Worm (Caenorhabditis elegans) whole organism, L2 larva: ENCODE measurements around the gene H14N18.4.
A peak's percentile ranks its signal among the peaks of the same experiment; 100 is the strongest.

Source experiments
- F13H6.1 ChIP-seq: sonication (generic microtip); optimal IDR thresholded peaks from 2 replicates; lab custom pipeline; 2016; ENCODE audit warnings: missing genetic modification characterization, missing compliant biosample characterization
- R02D3.7 ChIP-seq: fragments of 150-350 bp; optimal IDR thresholded peaks from 2 replicates; lab custom pipeline; 2014; ENCODE audit warnings: missing biosample characterization, missing genetic modification characterization
- Y55F3AM.14 ChIP-seq: fragments of 200-800 bp; sonication (Bioruptor generic); optimal IDR thresholded peaks from 2 replicates; lab custom pipeline; 2018; ENCODE audit warnings: mild to moderate bottlenecking, missing genetic modification characterization, missing compliant biosample characterization
- ZK546.5 ChIP-seq: sonication (generic microtip); optimal IDR thresholded peaks from 2 replicates; lab custom pipeline; 2017; ENCODE audit warnings: missing biosample characterization, missing genetic modification characterization
- alr-1 ChIP-seq: fragments of 150-350 bp; optimal IDR thresholded peaks from 2 replicates; lab custom pipeline; 2014; ENCODE audit warnings: missing biosample characterization, missing genetic modification characterization
- aly-2 ChIP-seq: fragments of 150-350 bp; optimal IDR thresholded peaks from 2 replicates; lab custom pipeline; 2014; ENCODE audit warnings: missing biosample characterization, missing genetic modification characterization
- ama-1 ChIP-seq: fragments of 150-350 bp; optimal IDR thresholded peaks from 2 replicates; lab custom pipeline; 2018; ENCODE audit warnings: inconsistent platforms
- ceh-16 ChIP-seq: fragments of 150-350 bp; optimal IDR thresholded peaks from 2 replicates; lab custom pipeline; 2014; ENCODE audit warnings: missing biosample characterization, missing genetic modification characterization
- ceh-82 ChIP-seq: fragments of 150-350 bp; optimal IDR thresholded peaks from 2 replicates; lab custom pipeline; 2014; ENCODE audit warnings: missing biosample characterization, missing genetic modification characterization
- crh-2 ChIP-seq: sonication (generic microtip); optimal IDR thresholded peaks from 2 replicates; lab custom pipeline; 2017; ENCODE audit warnings: missing biosample characterization, missing genetic modification characterization
- dmd-4 ChIP-seq: sonication (generic microtip); optimal IDR thresholded peaks from 2 replicates; lab custom pipeline; 2017; ENCODE audit warnings: missing biosample characterization, missing genetic modification characterization
- egl-27 ChIP-seq: sonication (generic microtip); optimal IDR thresholded peaks from 3 replicates; lab custom pipeline; 2017; ENCODE audit warnings: missing biosample characterization, missing genetic modification reagents, missing genetic modification characterization
- elt-3 ChIP-seq: sonication (generic microtip); optimal IDR thresholded peaks from 2 replicates; lab custom pipeline; 2017; ENCODE audit warnings: missing biosample characterization, missing genetic modification characterization
- fos-1 ChIP-seq: fragments of 150-350 bp; optimal IDR thresholded peaks from 2 replicates; lab custom pipeline; 2014; ENCODE audit warnings: missing biosample characterization, missing genetic modification characterization
- gmeb-1 ChIP-seq: fragments of 150-350 bp; optimal IDR thresholded peaks from 2 replicates; lab custom pipeline; 2014; ENCODE audit warnings: missing biosample characterization, missing genetic modification characterization
- lin-11 ChIP-seq: fragments of 150-350 bp; sonication (generic microtip); optimal IDR thresholded peaks from 2 replicates; lab custom pipeline; 2014; ENCODE audit warnings: missing biosample characterization, missing genetic modification characterization, inconsistent platforms, mixed read lengths
- lin-13 ChIP-seq: fragments of 150-350 bp; optimal IDR thresholded peaks from 2 replicates; lab custom pipeline; 2014; ENCODE audit warnings: missing biosample characterization, missing genetic modification reagents, missing genetic modification characterization
- lsy-2 ChIP-seq, 2 experiments: fragments of 150-350 bp in 1 of 2; sonication (generic microtip) in 1 of 2; optimal IDR thresholded peaks; 2 replicates each; lab custom pipeline; 2014 to 2017; ENCODE audit warnings: missing biosample characterization in 2 of 2, missing genetic modification characterization in 2 of 2
- mbf-1 ChIP-seq: sonication (generic microtip); optimal IDR thresholded peaks from 2 replicates; lab custom pipeline; 2017; ENCODE audit warnings: missing biosample characterization, missing genetic modification characterization
- mdl-1 ChIP-seq, 2 experiments: fragments of 150-350 bp in 1 of 2; sonication (generic microtip) in 1 of 2; optimal IDR thresholded peaks; 2 replicates each; lab custom pipeline; 2017; ENCODE audit warnings: missing biosample characterization in 2 of 2, missing genetic modification characterization in 2 of 2
- nhr-11 ChIP-seq: fragments of 150-350 bp; optimal IDR thresholded peaks from 2 replicates; lab custom pipeline; 2014; ENCODE audit warnings: missing biosample characterization, missing genetic modification characterization
- nhr-12 ChIP-seq: fragments of 150-350 bp; optimal IDR thresholded peaks from 2 replicates; lab custom pipeline; 2014; ENCODE audit warnings: missing biosample characterization, missing genetic modification characterization
- nhr-21 ChIP-seq: fragments of 150-350 bp; optimal IDR thresholded peaks from 2 replicates; lab custom pipeline; 2014; ENCODE audit warnings: missing biosample characterization, missing genetic modification characterization
- nhr-23 ChIP-seq: fragments of 150-350 bp; optimal IDR thresholded peaks from 2 replicates; lab custom pipeline; 2014; ENCODE audit warnings: missing biosample characterization, missing genetic modification reagents, missing genetic modification characterization
- nhr-237 ChIP-seq: fragments of 150-350 bp; optimal IDR thresholded peaks from 2 replicates; lab custom pipeline; 2014; ENCODE audit warnings: missing biosample characterization, missing genetic modification characterization
- nhr-6 ChIP-seq: fragments of 150-350 bp; optimal IDR thresholded peaks from 2 replicates; lab custom pipeline; 2014; ENCODE audit warnings: missing biosample characterization, missing genetic modification characterization
- nhr-77 ChIP-seq: fragments of 150-350 bp; optimal IDR thresholded peaks from 2 replicates; lab custom pipeline; 2014; ENCODE audit warnings: missing biosample characterization, missing genetic modification characterization
- peb-1 ChIP-seq: fragments of 150-350 bp; optimal IDR thresholded peaks from 2 replicates; lab custom pipeline; 2014; ENCODE audit warnings: missing biosample characterization, missing genetic modification characterization
- skn-1 ChIP-seq: sonication (generic microtip); optimal IDR thresholded peaks from 2 replicates; lab custom pipeline; 2017; ENCODE audit warnings: missing biosample characterization, missing genetic modification characterization
- sma-3 ChIP-seq: sonication (generic microtip); optimal IDR thresholded peaks from 2 replicates; lab custom pipeline; 2016; ENCODE audit warnings: missing genetic modification reagents, missing genetic modification characterization, missing compliant biosample characterization
- snpc-4 ChIP-seq: fragments of 150-350 bp; optimal IDR thresholded peaks from 2 replicates; lab custom pipeline; 2014; ENCODE audit warnings: missing biosample characterization, missing genetic modification characterization
- unc-39 ChIP-seq: fragments of 150-350 bp; optimal IDR thresholded peaks from 2 replicates; lab custom pipeline; 2014; ENCODE audit warnings: missing biosample characterization, missing genetic modification characterization
- unc-55 ChIP-seq: fragments of 150-350 bp; sonication (generic microtip); optimal IDR thresholded peaks from 3 replicates; lab custom pipeline; 2014; ENCODE audit warnings: missing biosample characterization, missing genetic modification reagents, missing genetic modification characterization
- unc-62 ChIP-seq: fragments of 150-350 bp; optimal IDR thresholded peaks from 2 replicates; lab custom pipeline; 2014; ENCODE audit warnings: missing biosample characterization, missing genetic modification reagents, missing genetic modification characterization
- zag-1 ChIP-seq: fragments of 150-350 bp; optimal IDR thresholded peaks from 2 replicates; lab custom pipeline; 2014; ENCODE audit warnings: missing biosample characterization, missing genetic modification characterization
- ztf-1 ChIP-seq: fragments of 200-800 bp; sonication (Bioruptor generic); conservative IDR thresholded peaks from 2 replicates; pipeline ENCODE4 v1.3.6; 2022; ENCODE audit warnings: missing genetic modification characterization, missing compliant biosample characterization
- ztf-11 ChIP-seq: sonication (generic microtip); optimal IDR thresholded peaks from 2 replicates; lab custom pipeline; 2017; ENCODE audit warnings: missing biosample characterization, missing genetic modification characterization
- ztf-4 ChIP-seq: fragments of 150-350 bp; optimal IDR thresholded peaks from 2 replicates; lab custom pipeline; 2014; ENCODE audit warnings: missing biosample characterization, missing genetic modification characterization

Gene H14N18.4

ce11 chrV:8928967-8929366 is at the start of gene H14N18.4:
Gene H14N18.4 (minus strand): TSS chrV:8928978.
- TF ChIP-seq unc-39 (tag; lab: Kevin White, UChicago) (no peak), alr-1 (tag; lab: Kevin White, UChicago) (no peak), skn-1 (tag; lab: Kevin White, UChicago) (no peak), lin-11 (tag; lab: Kevin White, UChicago) (no peak), nhr-23 (no peak), ceh-82 (tag; lab: Kevin White, UChicago) (no peak), elt-3 (no peak), unc-62 (GFP tag; lab: Kevin White, UChicago) (no peak), sma-3 (GFP tag; lab: Kevin White, UChicago) (no peak), snpc-4 (tag; lab: Kevin White, UChicago) (no peak), nhr-21 (tag; lab: Kevin White, UChicago) (no peak), F13H6.1 (no peak), Y55F3AM.14 (no peak), aly-2 (tag; lab: Kevin White, UChicago) (no peak), dmd-4 (tag; lab: Kevin White, UChicago) (no peak), lsy-2 (tag; optimal IDR thresholded peaks at IDR 0.05; lab: Kevin White, UChicago) (no peak), ztf-4 (tag; lab: Kevin White, UChicago) (no peak), nhr-12 (no peak), ztf-11 (no peak)

ce11 chrV:8977895-8978294 is 49.1 kb upstream of the H14N18.4 start:
- TF ChIP-seq nhr-237 (no peak), snpc-4 (tag; lab: Kevin White, UChicago) (no peak), unc-55 (no peak), aly-2 (tag; lab: Kevin White, UChicago) (no peak), nhr-77 (tag; lab: Kevin White, UChicago) (no peak)

ce11 chrV:8974889-8975422 is 46.2 kb upstream of the H14N18.4 start, which contains the start of gene nhr-143:
Gene nhr-143 (minus strand): TSS chrV:8974939.
- TF ChIP-seq F13H6.1 (no peak), crh-2 (tag; lab: Kevin White, UChicago) (peak; percentile 27), fos-1 (tag; lab: Kevin White, UChicago) (peak; percentile 78), Y55F3AM.14 (no peak), ama-1 (lab: Kevin White, UChicago) (no peak)

ce11 chrV:8972271-8972670 is 43.5 kb upstream of the H14N18.4 start, which contains the start of gene nhr-195:
Gene nhr-195 (minus strand): TSS chrV:8972371.
- TF ChIP-seq F13H6.1: no peak
- no peak for TF ChIP-seq Y55F3AM.14
- no peak for TF ChIP-seq nhr-77 (tag; lab: Kevin White, UChicago)
- TF ChIP-seq unc-39 (tag; lab: Kevin White, UChicago): no peak
- TF ChIP-seq nhr-237: no peak
- no peak for TF ChIP-seq mbf-1
- no peak for TF ChIP-seq gmeb-1 (tag; lab: Kevin White, UChicago)
- TF ChIP-seq peb-1: no peak
- TF ChIP-seq unc-55: no peak
- no peak for TF ChIP-seq ztf-1

- TF ChIP-seq mdl-1 (tag; optimal IDR thresholded peaks at IDR 0.05; lab: Kevin White, UChicago): no peak
- no peak for TF ChIP-seq ZK546.5 (tag; lab: Kevin White, UChicago)
- no peak for TF ChIP-seq ceh-82 (tag; lab: Kevin White, UChicago)
- TF ChIP-seq R02D3.7 (tag; lab: Kevin White, UChicago): no peak
- no peak for TF ChIP-seq gmeb-1 (tag; lab: Kevin White, UChicago)
- TF ChIP-seq peb-1: no peak
- TF ChIP-seq nhr-11: no peak
- no peak for TF ChIP-seq ceh-16 (tag; lab: Kevin White, UChicago)
- no peak for TF ChIP-seq fos-1 (tag; lab: Kevin White, UChicago)
- TF ChIP-seq F13H6.1: no peak
- TF ChIP-seq nhr-6: no peak
- TF ChIP-seq lin-13 (GFP tag; lab: Kevin White, UChicago): no peak
- TF ChIP-seq nhr-237: no peak
- no peak for TF ChIP-seq nhr-77 (tag; lab: Kevin White, UChicago)
- TF ChIP-seq ztf-1: no peak
- no peak for TF ChIP-seq egl-27 (tag; lab: Kevin White, UChicago)
- no peak for TF ChIP-seq zag-1 (tag; lab: Kevin White, UChicago)
- TF ChIP-seq, all 48 proteins: peak for 0
Observed at ce11 chrV:8966086-8966485, 37.3 kb upstream of the H14N18.4 start, which contains the start of gene nhr-219. Gene nhr-219 (minus strand): TSS chrV:8966186.
